Worm (Caenorhabditis elegans) whole organism, L2 larva: ENCODE measurements around the gene Y48C3A.14.

ENCODE experiments used
- Y55F3AM.14 ChIP-seq: fragments of 200-800 bp; sonication (Bioruptor generic); optimal IDR thresholded peaks from 2 replicates; lab custom pipeline; 2018; ENCODE audit warnings: mild to moderate bottlenecking, missing genetic modification characterization, missing compliant biosample characterization
- ceh-82 ChIP-seq: fragments of 150-350 bp; optimal IDR thresholded peaks from 2 replicates; lab custom pipeline; 2014; ENCODE audit warnings: missing biosample characterization, missing genetic modification characterization
- lin-39 ChIP-seq: fragments of 150-350 bp; optimal IDR thresholded peaks from 2 replicates; lab custom pipeline; 2014; ENCODE audit warnings: missing biosample characterization, missing genetic modification reagents, missing genetic modification characterization
- mab-5 ChIP-seq: fragments of 150-350 bp; optimal IDR thresholded peaks from 2 replicates; lab custom pipeline; 2014; ENCODE audit warnings: missing biosample characterization, missing genetic modification characterization
- mbf-1 ChIP-seq: sonication (generic microtip); optimal IDR thresholded peaks from 2 replicates; lab custom pipeline; 2017; ENCODE audit warnings: missing biosample characterization, missing genetic modification characterization
- nhr-12 ChIP-seq: fragments of 150-350 bp; optimal IDR thresholded peaks from 2 replicates; lab custom pipeline; 2014; ENCODE audit warnings: missing biosample characterization, missing genetic modification characterization
- nhr-129 ChIP-seq: fragments of 150-350 bp; optimal IDR thresholded peaks from 2 replicates; lab custom pipeline; 2014; ENCODE audit warnings: missing biosample characterization, missing genetic modification characterization
- nhr-25 ChIP-seq: fragments of 150-350 bp; sonication (generic microtip); optimal IDR thresholded peaks from 3 replicates; lab custom pipeline; 2014; ENCODE audit warnings: missing biosample characterization, missing genetic modification characterization
- sma-3 ChIP-seq: sonication (generic microtip); optimal IDR thresholded peaks from 2 replicates; lab custom pipeline; 2016; ENCODE audit warnings: missing genetic modification reagents, missing genetic modification characterization, missing compliant biosample characterization
- ztf-4 ChIP-seq: fragments of 150-350 bp; optimal IDR thresholded peaks from 2 replicates; lab custom pipeline; 2014; ENCODE audit warnings: missing biosample characterization, missing genetic modification characterization

Gene Y48C3A.14

ce11 chrII:13451321-13451720 is 61.8 kb downstream of the Y48C3A.14 start:
- TF ChIP-seq sma-3 = no peak
- TF ChIP-seq nhr-12 (tag; lab: Kevin White, UChicago) = no peak
- no peak for TF ChIP-seq ztf-4
- no peak for TF ChIP-seq lin-39 (tag; lab: Kevin White, UChicago)
- TF ChIP-seq ceh-82 = no peak
- no peak for TF ChIP-seq nhr-25 (tag; lab: Kevin White, UChicago)
- TF ChIP-seq mbf-1 = no peak
- TF ChIP-seq Y55F3AM.14 = no peak
- TF ChIP-seq nhr-129 (tag; lab: Kevin White, UChicago) = no peak
- TF ChIP-seq mab-5 (tag; lab: Kevin White, UChicago) = no peak
